Worm (Caenorhabditis elegans) whole organism, early embryonic: ENCODE results near the gene taf-13.

Experiments used
- B0310.2 ChIP-seq: sonication (generic microtip); optimal IDR thresholded peaks from 2 replicates; lab custom pipeline; 2016; ENCODE audit warnings: mild to moderate bottlenecking, missing genetic modification characterization, missing compliant biosample characterization
- aly-1 ChIP-seq: sonication (generic microtip); optimal IDR thresholded peaks from 2 replicates; lab custom pipeline; 2016; ENCODE audit warnings: missing genetic modification characterization, missing compliant biosample characterization
- ama-1 ChIP-seq: fragments of 150-350 bp; optimal IDR thresholded peaks from 2 replicates; lab custom pipeline; 2014
- ceh-13 ChIP-seq: fragments of 200-800 bp; sonication (Bioruptor generic); optimal IDR thresholded peaks from 2 replicates; lab custom pipeline; 2018; ENCODE audit warnings: mild to moderate bottlenecking, missing genetic modification characterization, missing compliant biosample characterization
- ceh-36 ChIP-seq: sonication (generic microtip); optimal IDR thresholded peaks from 2 replicates; lab custom pipeline; 2016; ENCODE audit warnings: missing genetic modification characterization, inconsistent platforms, missing compliant biosample characterization
- ets-7 ChIP-seq: sonication (generic microtip); optimal IDR thresholded peaks from 2 replicates; lab custom pipeline; 2016; ENCODE audit warnings: missing genotype, missing genetic modification characterization, missing compliant biosample characterization
- flt-1 ChIP-seq: fragments of 200-800 bp; sonication (Bioruptor generic); IDR thresholded peaks from 2 replicates; pipeline ENCODE4 v1.3.6; 2022; ENCODE audit warnings: missing genetic modification characterization, missing compliant biosample characterization
- hmbx-1 ChIP-seq: sonication (generic microtip); optimal IDR thresholded peaks from 2 replicates; lab custom pipeline; 2016; ENCODE audit warnings: mild to moderate bottlenecking, missing genetic modification characterization, missing compliant biosample characterization
- hmg-4 ChIP-seq: fragments of 200-800 bp; sonication (Bioruptor generic); optimal IDR thresholded peaks from 2 replicates; lab custom pipeline; 2018; ENCODE audit warnings: mild to moderate bottlenecking, missing genetic modification characterization, missing compliant biosample characterization
- pes-1 ChIP-seq: fragments of 200-800 bp; sonication (Bioruptor generic); IDR thresholded peaks from 2 replicates; pipeline ENCODE4 v1.3.6; 2022; ENCODE audit warnings: missing genetic modification reagents, missing genetic modification characterization, missing compliant biosample characterization
- scrt-1 ChIP-seq: fragments of 200-800 bp; sonication (Bioruptor generic); IDR thresholded peaks from 2 replicates; pipeline ENCODE4 v1.3.6; 2022; ENCODE audit warnings: missing genetic modification characterization, missing compliant biosample characterization
- sea-1 ChIP-seq: fragments of 200-800 bp; sonication (Bioruptor generic); conservative IDR thresholded peaks from 2 replicates; pipeline ENCODE4 v1.3.6; 2022; ENCODE audit warnings: missing genetic modification characterization, missing compliant biosample characterization
- tbx-11 ChIP-seq: fragments of 200-800 bp; sonication (Bioruptor generic); IDR thresholded peaks from 2 replicates; pipeline ENCODE4 v1.3.6; 2022; ENCODE audit warnings: missing genetic modification characterization, missing compliant biosample characterization
- tbx-37 ChIP-seq: fragments of 200-800 bp; sonication (Bioruptor generic); conservative IDR thresholded peaks from 2 replicates; pipeline ENCODE4 v1.3.6; 2022; ENCODE audit warnings: missing genetic modification reagents, missing genetic modification characterization, missing compliant biosample characterization

DNA sequence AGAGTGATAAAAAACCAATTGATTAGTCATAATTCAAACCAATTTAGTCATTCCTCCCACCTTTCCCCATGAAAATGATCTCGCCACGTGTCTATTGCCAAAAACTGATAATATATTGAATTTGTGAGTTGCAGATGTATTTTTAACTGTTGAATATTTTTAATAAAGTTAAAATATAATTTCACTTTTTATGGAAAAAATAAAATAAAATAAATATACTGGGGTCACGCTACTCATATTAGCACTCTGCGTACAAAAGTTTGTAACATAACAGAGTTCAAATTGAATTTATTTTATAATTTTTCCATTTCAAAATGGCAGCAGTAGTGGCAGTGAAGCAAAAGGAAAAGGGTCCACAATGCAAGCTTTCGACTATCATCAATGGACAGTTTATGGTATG is 12.7 kb upstream of the taf-13 start, which contains the start of gene C14A4.13:
- no peak for TF ChIP-seq tbx-11 (GFP tag; lab: Robert Waterston, UW)
- no peak for TF ChIP-seq tbx-37 (GFP tag; lab: Robert Waterston, UW)
- no peak for TF ChIP-seq ceh-13
- no peak for TF ChIP-seq aly-1 (tag; lab: Kevin White, UChicago)
- TF ChIP-seq hmbx-1 (tag; lab: Kevin White, UChicago): no peak
- no peak for TF ChIP-seq pes-1 (GFP tag; lab: Robert Waterston, UW)
- TF ChIP-seq flt-1: no peak
- no peak for TF ChIP-seq ama-1 (lab: Kevin White, UChicago)
- no peak for TF ChIP-seq ceh-36 (tag; lab: Kevin White, UChicago)
- no peak for TF ChIP-seq sea-1 (GFP tag; lab: Robert Waterston, UW)
- no peak for TF ChIP-seq B0310.2
- TF ChIP-seq scrt-1: no peak
- no peak for TF ChIP-seq ets-7 (tag; lab: Kevin White, UChicago)
- TF ChIP-seq hmg-4 (GFP tag; lab: Kevin White, UChicago): no peak
